Fruit fly (Drosophila melanogaster) whole organism, pupa: ENCODE results near the gene Flacc.

Experiments used
- CG15710 ChIP-seq: fragments of 200-800 bp; sonication (Bioruptor generic); optimal IDR thresholded peaks from 2 replicates; lab custom pipeline; 2018; ENCODE audit warnings: missing biosample characterization, mild to moderate bottlenecking, missing genetic modification characterization, moderate library complexity
- CG17806 ChIP-seq: fragments of 200-800 bp; sonication (Bioruptor generic); optimal IDR thresholded peaks from 2 replicates; lab custom pipeline; 2018; ENCODE audit warnings: missing biosample characterization, mild to moderate bottlenecking, missing genetic modification characterization, moderate library complexity
- CG4496 ChIP-seq: fragments of 200-800 bp; sonication (Bioruptor generic); IDR thresholded peaks from 3 replicates; pipeline ENCODE4 v1.3.6; 2022; ENCODE audit warnings: missing biosample characterization, missing genetic modification characterization
- CG8301 ChIP-seq: fragments of 200-800 bp; sonication (Bioruptor generic); optimal IDR thresholded peaks from 2 replicates; lab custom pipeline; 2018; ENCODE audit warnings: missing biosample characterization, mild to moderate bottlenecking, missing genetic modification characterization
- D1 ChIP-seq: fragments of 200-800 bp; sonication (Bioruptor generic); optimal IDR thresholded peaks from 2 replicates; lab custom pipeline; 2018; ENCODE audit warnings: missing biosample characterization, mild to moderate bottlenecking, missing genetic modification characterization, moderate library complexity
- Ets98B ChIP-seq: fragments of 200-800 bp; sonication (Bioruptor generic); IDR thresholded peaks from 2 replicates; pipeline ENCODE4 v1.3.6; 2022; ENCODE audit warnings: missing biosample characterization, missing genetic modification characterization
- Snoo ChIP-seq: fragments of 200-800 bp; sonication (Bioruptor generic); optimal IDR thresholded peaks from 3 replicates; lab custom pipeline; 2017; ENCODE audit warnings: missing biosample characterization, mild to moderate bottlenecking, missing genetic modification characterization, inconsistent platforms
- fd96Ca ChIP-seq: fragments of 200-800 bp; sonication (Bioruptor generic); IDR thresholded peaks from 3 replicates; pipeline ENCODE4 v1.3.6; 2022; ENCODE audit warnings: missing biosample characterization, missing genetic modification characterization

DNA sequence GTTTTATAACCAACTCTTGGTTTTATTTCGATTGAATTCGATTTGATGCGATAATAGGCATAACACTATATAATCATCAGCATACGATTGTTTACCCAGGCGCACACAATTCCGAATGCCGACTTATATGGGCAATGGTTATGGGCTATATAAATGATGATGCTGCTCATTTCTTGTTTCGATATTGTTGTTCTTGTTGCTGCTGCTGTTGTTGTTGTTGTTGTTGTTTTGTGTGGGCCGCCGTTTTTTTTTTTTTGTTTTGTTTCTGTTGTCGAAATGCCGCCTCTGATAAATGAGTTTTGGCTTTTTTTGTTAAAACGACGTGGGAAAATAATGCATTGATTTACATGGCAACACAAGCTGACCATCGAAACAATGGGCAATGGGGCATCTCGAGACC, 46.0 kb upstream of the Flacc start:
- no peak for TF ChIP-seq fd96Ca (GFP tag; lab: Robert Waterston, UW)
- TF ChIP-seq D1 (tag; lab: Kevin White, UChicago): no peak
- TF ChIP-seq CG8301 (tag; lab: Kevin White, UChicago): no peak
- no peak for TF ChIP-seq CG4496 (GFP tag; lab: Robert Waterston, UW)
- TF ChIP-seq Snoo (tag; lab: Kevin White, UChicago): no peak
- no peak for TF ChIP-seq CG17806 (tag; lab: Kevin White, UChicago)
- TF ChIP-seq Ets98B (GFP tag; lab: Robert Waterston, UW): no peak
- TF ChIP-seq CG15710: no peak
